Worm (Caenorhabditis elegans) whole organism, early embryonic: ENCODE measurements around the gene unc-9.

ENCODE experiments used
- B0310.2 ChIP-seq: sonication (generic microtip); optimal IDR thresholded peaks from 2 replicates; lab custom pipeline; 2016; ENCODE audit warnings: mild to moderate bottlenecking, missing genetic modification characterization, missing compliant biosample characterization
- F13C5.2 ChIP-seq: sonication (generic microtip); optimal IDR thresholded peaks from 2 replicates; lab custom pipeline; 2017; ENCODE audit warnings: mild to moderate bottlenecking, missing genetic modification characterization, inconsistent platforms, missing compliant biosample characterization
- aly-1 ChIP-seq: sonication (generic microtip); optimal IDR thresholded peaks from 2 replicates; lab custom pipeline; 2016; ENCODE audit warnings: missing genetic modification characterization, missing compliant biosample characterization
- ama-1 ChIP-seq: fragments of 150-350 bp; optimal IDR thresholded peaks from 2 replicates; lab custom pipeline; 2014
- ceh-13 ChIP-seq: fragments of 200-800 bp; sonication (Bioruptor generic); optimal IDR thresholded peaks from 2 replicates; lab custom pipeline; 2018; ENCODE audit warnings: mild to moderate bottlenecking, missing genetic modification characterization, missing compliant biosample characterization
- ceh-36 ChIP-seq: sonication (generic microtip); optimal IDR thresholded peaks from 2 replicates; lab custom pipeline; 2016; ENCODE audit warnings: missing genetic modification characterization, inconsistent platforms, missing compliant biosample characterization
- ets-7 ChIP-seq: sonication (generic microtip); optimal IDR thresholded peaks from 2 replicates; lab custom pipeline; 2016; ENCODE audit warnings: missing genotype, missing genetic modification characterization, missing compliant biosample characterization
- flt-1 ChIP-seq: fragments of 200-800 bp; sonication (Bioruptor generic); IDR thresholded peaks from 2 replicates; pipeline ENCODE4 v1.3.6; 2022; ENCODE audit warnings: missing genetic modification characterization, missing compliant biosample characterization
- hmbx-1 ChIP-seq: sonication (generic microtip); optimal IDR thresholded peaks from 2 replicates; lab custom pipeline; 2016; ENCODE audit warnings: mild to moderate bottlenecking, missing genetic modification characterization, missing compliant biosample characterization
- hmg-4 ChIP-seq: fragments of 200-800 bp; sonication (Bioruptor generic); optimal IDR thresholded peaks from 2 replicates; lab custom pipeline; 2018; ENCODE audit warnings: mild to moderate bottlenecking, missing genetic modification characterization, missing compliant biosample characterization
- hnd-1 ChIP-seq: sonication (generic microtip); optimal IDR thresholded peaks from 2 replicates; lab custom pipeline; 2016; ENCODE audit warnings: missing genetic modification characterization, missing compliant biosample characterization
- pes-1 ChIP-seq: fragments of 200-800 bp; sonication (Bioruptor generic); IDR thresholded peaks from 2 replicates; pipeline ENCODE4 v1.3.6; 2022; ENCODE audit warnings: missing genetic modification reagents, missing genetic modification characterization, missing compliant biosample characterization
- scrt-1 ChIP-seq: fragments of 200-800 bp; sonication (Bioruptor generic); IDR thresholded peaks from 2 replicates; pipeline ENCODE4 v1.3.6; 2022; ENCODE audit warnings: missing genetic modification characterization, missing compliant biosample characterization
- sea-1 ChIP-seq: fragments of 200-800 bp; sonication (Bioruptor generic); conservative IDR thresholded peaks from 2 replicates; pipeline ENCODE4 v1.3.6; 2022; ENCODE audit warnings: missing genetic modification characterization, missing compliant biosample characterization
- tbx-11 ChIP-seq: fragments of 200-800 bp; sonication (Bioruptor generic); IDR thresholded peaks from 2 replicates; pipeline ENCODE4 v1.3.6; 2022; ENCODE audit warnings: missing genetic modification characterization, missing compliant biosample characterization
- tbx-37 ChIP-seq: fragments of 200-800 bp; sonication (Bioruptor generic); conservative IDR thresholded peaks from 2 replicates; pipeline ENCODE4 v1.3.6; 2022; ENCODE audit warnings: missing genetic modification reagents, missing genetic modification characterization, missing compliant biosample characterization
- tra-4 ChIP-seq: sonication (generic microtip); optimal IDR thresholded peaks from 2 replicates; lab custom pipeline; 2017; ENCODE audit warnings: missing genetic modification characterization, missing compliant biosample characterization

Gene unc-9

DNA sequence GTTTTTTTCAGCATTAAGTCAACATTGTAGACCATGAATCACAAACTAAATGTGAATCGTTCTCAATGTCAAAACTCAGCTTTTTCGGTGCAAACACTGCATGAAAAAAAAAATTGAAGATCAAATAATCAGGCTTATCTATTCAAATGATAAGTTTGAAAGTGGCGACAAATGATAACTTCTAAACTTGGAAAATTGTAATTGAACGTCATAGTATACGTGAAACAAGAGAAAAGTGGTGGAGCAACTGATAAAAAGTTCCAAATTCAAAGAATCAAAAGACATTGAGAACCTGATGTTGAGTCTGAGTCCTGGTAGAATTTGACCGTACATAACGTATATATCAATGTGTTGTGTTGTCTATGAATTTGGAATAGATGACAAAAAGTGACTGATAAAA lies 38.4 kb upstream of the unc-9 start:
- TF ChIP-seq hmg-4 (GFP tag; lab: Kevin White, UChicago): no peak
- no peak for TF ChIP-seq tra-4 (tag; lab: Kevin White, UChicago)
- no peak for TF ChIP-seq sea-1 (GFP tag; lab: Robert Waterston, UW)
- no peak for TF ChIP-seq tbx-37
- no peak for TF ChIP-seq hnd-1 (tag; lab: Kevin White, UChicago)

DNA sequence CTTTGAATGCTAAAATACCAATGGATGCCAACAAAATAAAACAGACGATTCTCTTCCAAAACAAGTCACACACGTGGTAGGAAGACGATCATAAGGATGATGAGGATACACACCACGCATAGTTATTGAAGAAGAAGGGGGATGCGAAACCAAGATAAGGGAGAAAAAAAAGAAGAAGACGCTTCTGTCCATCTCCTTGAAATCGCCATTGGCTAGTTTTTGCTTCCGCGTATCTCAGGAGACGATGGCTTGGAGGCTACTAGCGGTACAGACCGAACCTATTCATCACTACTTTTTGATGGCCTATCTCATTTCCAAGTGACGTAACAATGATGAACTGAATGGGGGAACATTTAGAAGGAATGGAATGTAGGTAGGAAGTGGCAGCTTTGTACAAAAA lies 37.3 kb upstream of the unc-9 start:
- TF ChIP-seq ets-7 (no peak), flt-1 (GFP tag; lab: Robert Waterston, UW) (no peak), F13C5.2 (tag; lab: Kevin White, UChicago) (no peak), ceh-36 (tag; lab: Kevin White, UChicago) (no peak), tbx-37 (no peak)

DNA sequence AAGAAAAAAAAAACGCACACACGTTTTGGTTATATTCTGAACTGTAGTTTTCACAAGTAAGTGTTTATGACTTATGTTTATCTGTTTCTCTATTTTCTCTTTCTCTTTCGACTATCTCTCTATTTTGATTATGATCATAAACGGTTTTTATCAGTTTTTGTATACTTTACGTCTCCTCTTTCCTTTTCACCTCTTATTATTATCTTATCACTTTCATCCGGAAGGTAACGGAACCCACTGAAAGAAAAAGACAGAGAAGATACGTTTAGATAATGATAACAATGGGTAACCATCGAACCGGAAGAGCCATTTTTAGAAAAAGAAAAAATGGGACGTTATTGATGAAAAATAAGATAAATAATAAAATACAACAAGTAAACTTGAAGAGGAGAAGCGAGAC lies 35.9 kb upstream of the unc-9 start:
- TF ChIP-seq sea-1 (GFP tag; lab: Robert Waterston, UW) (no peak), tbx-37 (no peak), hmbx-1 (no peak), flt-1 (GFP tag; lab: Robert Waterston, UW) (no peak), hnd-1 (tag; lab: Kevin White, UChicago) (no peak), ets-7 (no peak), ceh-13 (no peak)

DNA sequence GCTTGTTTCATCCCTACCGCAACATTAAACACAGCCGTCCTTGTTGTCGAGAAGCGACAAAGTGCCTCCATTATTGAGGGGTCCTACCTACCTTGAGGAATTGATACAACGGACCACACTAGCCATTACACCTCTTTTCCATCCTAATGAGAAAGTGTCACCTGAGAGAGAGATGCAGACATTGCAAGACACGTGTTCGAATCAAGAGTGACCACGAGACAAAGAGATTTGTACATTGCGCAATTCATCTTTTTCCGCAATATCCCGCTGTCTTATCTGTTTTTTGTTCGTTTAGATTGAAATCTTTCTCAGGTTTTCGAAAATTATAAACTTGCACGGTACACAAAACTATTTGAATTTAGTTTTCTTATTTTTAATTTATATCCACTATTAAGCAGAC lies 32.4 kb upstream of the unc-9 start:
- TF ChIP-seq B0310.2 (tag; lab: Kevin White, UChicago) (no peak), aly-1 (tag; lab: Kevin White, UChicago) (no peak), ceh-13 (no peak), tra-4 (tag; lab: Kevin White, UChicago) (no peak), sea-1 (GFP tag; lab: Robert Waterston, UW) (no peak), F13C5.2 (tag; lab: Kevin White, UChicago) (no peak), pes-1 (no peak), hmg-4 (GFP tag; lab: Kevin White, UChicago) (no peak), scrt-1 (GFP tag; lab: Robert Waterston, UW) (no peak), flt-1 (GFP tag; lab: Robert Waterston, UW) (no peak), ets-7 (no peak), hnd-1 (tag; lab: Kevin White, UChicago) (no peak), tbx-11 (GFP tag; lab: Robert Waterston, UW) (no peak), ceh-36 (tag; lab: Kevin White, UChicago) (no peak), ama-1 (no peak), tbx-37 (no peak), hmbx-1 (no peak)

DNA sequence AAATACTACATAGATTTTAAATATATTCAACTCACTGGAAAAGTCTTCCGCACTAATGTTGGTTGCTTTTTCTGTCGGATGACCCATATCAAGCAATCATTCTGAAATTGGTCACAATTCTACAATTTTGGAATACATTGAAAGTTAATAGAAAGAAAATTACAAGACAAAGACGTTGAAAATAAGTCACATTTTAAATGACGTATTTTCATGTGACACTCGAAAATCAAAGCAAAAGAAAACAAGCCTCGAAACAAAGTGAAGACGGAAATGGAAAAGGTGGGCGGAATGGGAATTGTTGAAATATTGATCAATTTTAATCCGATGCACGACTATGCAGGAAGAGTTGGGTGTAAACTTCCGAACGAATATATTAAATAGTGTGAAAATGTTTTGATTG lies 31.6 kb upstream of the unc-9 start, which contains the start of gene mob-2:
TSS of gene mob-2 (minus strand) at position 101 of the 400 bp plus-strand sequence.
- TF ChIP-seq ceh-36 (tag; lab: Kevin White, UChicago) (no peak), tbx-11 (GFP tag; lab: Robert Waterston, UW) (no peak), ceh-13 (no peak), ama-1 (no peak), F13C5.2 (tag; lab: Kevin White, UChicago) (no peak), pes-1 (no peak), flt-1 (GFP tag; lab: Robert Waterston, UW) (no peak), B0310.2 (tag; lab: Kevin White, UChicago) (no peak), hmg-4 (GFP tag; lab: Kevin White, UChicago) (no peak), tbx-37 (no peak)

DNA sequence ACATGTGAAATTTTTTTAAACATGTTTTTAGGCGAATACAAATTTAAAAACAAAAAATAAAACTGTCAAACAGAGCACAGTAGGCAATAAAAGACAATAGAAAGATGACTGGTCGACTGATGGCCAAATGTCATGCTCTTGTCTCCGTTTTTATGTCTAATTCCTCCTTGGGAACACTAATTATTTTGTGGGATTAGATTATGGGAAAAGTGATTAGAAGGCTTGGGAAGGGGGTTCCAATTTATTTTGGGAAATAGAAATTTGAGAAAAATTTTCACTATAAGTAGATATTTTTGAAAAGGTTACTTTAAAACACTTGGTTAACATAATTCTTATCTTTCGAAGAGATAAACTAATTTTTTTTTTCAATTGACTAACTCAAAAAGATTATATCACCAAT lies 30.8 kb upstream of the unc-9 start:
- TF ChIP-seq pes-1 (no peak), ceh-13 (no peak), F13C5.2 (tag; lab: Kevin White, UChicago) (no peak), ceh-36 (tag; lab: Kevin White, UChicago) (no peak), flt-1 (GFP tag; lab: Robert Waterston, UW) (no peak), hnd-1 (tag; lab: Kevin White, UChicago) (no peak)

DNA sequence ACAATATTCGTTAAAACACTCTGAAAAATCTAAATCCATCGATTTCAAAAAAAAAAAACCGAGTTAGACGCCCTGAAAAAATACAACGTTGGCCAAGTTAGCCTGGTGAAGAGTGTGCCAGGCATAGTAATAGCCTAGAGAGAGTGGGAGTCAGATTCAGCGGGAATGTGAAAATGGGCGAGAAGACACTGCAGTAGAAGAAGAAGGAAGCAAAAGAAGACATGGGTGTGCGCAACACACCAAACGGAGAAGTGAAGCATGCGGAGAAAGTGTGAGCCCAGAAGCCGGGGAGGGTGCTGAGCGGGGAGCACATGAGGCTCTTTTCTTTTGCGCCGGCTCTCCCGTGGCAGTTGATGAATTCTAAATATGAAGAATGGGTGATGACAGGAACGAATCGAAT lies 30.4 kb upstream of the unc-9 start:
- TF ChIP-seq tbx-11 (GFP tag; lab: Robert Waterston, UW): no peak
- peak; percentile 18 for TF ChIP-seq F13C5.2 (tag; lab: Kevin White, UChicago)
- no peak for TF ChIP-seq sea-1 (GFP tag; lab: Robert Waterston, UW)

DNA sequence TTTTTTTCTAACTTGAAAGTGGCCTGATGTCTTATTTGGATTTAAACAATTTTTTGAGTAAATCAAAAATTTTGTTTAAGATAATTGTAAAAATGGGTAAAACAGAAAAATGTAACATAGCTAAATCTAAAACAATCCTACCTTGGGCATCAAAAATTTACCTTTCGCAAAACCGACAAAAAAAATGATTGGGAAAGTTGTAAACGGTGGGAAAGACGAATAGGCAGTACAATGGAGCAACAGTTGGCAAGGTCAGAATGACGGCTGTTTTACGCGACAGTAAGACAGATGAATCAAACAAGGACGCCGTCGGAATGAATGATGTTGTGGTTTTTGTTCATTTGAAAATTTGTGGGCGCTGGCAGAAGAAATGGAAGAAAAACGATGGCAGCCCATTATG lies 27.1 kb upstream of the unc-9 start:
- TF ChIP-seq ets-7: no peak
- TF ChIP-seq pes-1: no peak
- TF ChIP-seq ceh-36 (tag; lab: Kevin White, UChicago): no peak
- TF ChIP-seq sea-1 (GFP tag; lab: Robert Waterston, UW): no peak
- TF ChIP-seq hmg-4 (GFP tag; lab: Kevin White, UChicago): no peak
- no peak for TF ChIP-seq tra-4 (tag; lab: Kevin White, UChicago)
- no peak for TF ChIP-seq tbx-37

DNA sequence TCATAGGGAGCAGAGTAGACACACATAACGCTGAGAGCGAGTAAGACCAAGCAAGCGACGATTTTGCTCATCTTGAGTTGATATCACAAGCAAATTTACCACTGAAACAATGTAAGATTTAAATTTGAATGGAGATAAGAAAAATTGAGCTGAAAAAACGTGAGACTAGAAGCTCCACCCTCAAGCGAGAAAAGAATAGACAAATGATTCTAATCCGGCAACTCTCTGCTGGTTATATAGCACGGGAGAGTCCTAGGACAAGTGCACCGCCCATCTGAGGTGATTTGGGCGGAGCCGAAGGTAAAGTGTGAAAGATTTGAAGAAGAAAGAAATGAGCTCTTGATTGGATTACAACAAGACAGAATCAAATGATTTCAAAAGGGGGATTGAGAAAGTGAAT lies 23.2 kb upstream of the unc-9 start, which contains the start of gene nlp-3:
TSS of gene nlp-3 (minus strand) at position 101 of the 400 bp plus-strand sequence.
- no peak for TF ChIP-seq ets-7
- no peak for TF ChIP-seq hmg-4 (GFP tag; lab: Kevin White, UChicago)
- no peak for TF ChIP-seq sea-1 (GFP tag; lab: Robert Waterston, UW)
- no peak for TF ChIP-seq ceh-36 (tag; lab: Kevin White, UChicago)
- TF ChIP-seq scrt-1 (GFP tag; lab: Robert Waterston, UW): no peak
- TF ChIP-seq tbx-11 (GFP tag; lab: Robert Waterston, UW): no peak
- no peak for TF ChIP-seq ama-1
- no peak for TF ChIP-seq B0310.2 (tag; lab: Kevin White, UChicago)
- no peak for TF ChIP-seq aly-1 (tag; lab: Kevin White, UChicago)
- TF ChIP-seq tbx-37: no peak
- TF ChIP-seq hnd-1 (tag; lab: Kevin White, UChicago): no peak
